Worm (Caenorhabditis elegans) whole organism, early embryonic: Measurements from ENCODE around the gene F23B12.1.

Source experiments
- B0310.2 ChIP-seq: sonication (generic microtip); optimal IDR thresholded peaks from 2 replicates; lab custom pipeline; 2016; ENCODE audit warnings: mild to moderate bottlenecking, missing genetic modification characterization, missing compliant biosample characterization
- F13C5.2 ChIP-seq: sonication (generic microtip); optimal IDR thresholded peaks from 2 replicates; lab custom pipeline; 2017; ENCODE audit warnings: mild to moderate bottlenecking, missing genetic modification characterization, inconsistent platforms, missing compliant biosample characterization
- ama-1 ChIP-seq: fragments of 150-350 bp; optimal IDR thresholded peaks from 2 replicates; lab custom pipeline; 2014
- ceh-36 ChIP-seq: sonication (generic microtip); optimal IDR thresholded peaks from 2 replicates; lab custom pipeline; 2016; ENCODE audit warnings: missing genetic modification characterization, inconsistent platforms, missing compliant biosample characterization
- ets-7 ChIP-seq: sonication (generic microtip); optimal IDR thresholded peaks from 2 replicates; lab custom pipeline; 2016; ENCODE audit warnings: missing genotype, missing genetic modification characterization, missing compliant biosample characterization
- hmbx-1 ChIP-seq: sonication (generic microtip); optimal IDR thresholded peaks from 2 replicates; lab custom pipeline; 2016; ENCODE audit warnings: mild to moderate bottlenecking, missing genetic modification characterization, missing compliant biosample characterization
- hmg-4 ChIP-seq: fragments of 200-800 bp; sonication (Bioruptor generic); optimal IDR thresholded peaks from 2 replicates; lab custom pipeline; 2018; ENCODE audit warnings: mild to moderate bottlenecking, missing genetic modification characterization, missing compliant biosample characterization
- hnd-1 ChIP-seq: sonication (generic microtip); optimal IDR thresholded peaks from 2 replicates; lab custom pipeline; 2016; ENCODE audit warnings: missing genetic modification characterization, missing compliant biosample characterization
- pes-1 ChIP-seq: fragments of 200-800 bp; sonication (Bioruptor generic); IDR thresholded peaks from 2 replicates; pipeline ENCODE4 v1.3.6; 2022; ENCODE audit warnings: missing genetic modification reagents, missing genetic modification characterization, missing compliant biosample characterization
- scrt-1 ChIP-seq: fragments of 200-800 bp; sonication (Bioruptor generic); IDR thresholded peaks from 2 replicates; pipeline ENCODE4 v1.3.6; 2022; ENCODE audit warnings: missing genetic modification characterization, missing compliant biosample characterization
- sea-1 ChIP-seq: fragments of 200-800 bp; sonication (Bioruptor generic); conservative IDR thresholded peaks from 2 replicates; pipeline ENCODE4 v1.3.6; 2022; ENCODE audit warnings: missing genetic modification characterization, missing compliant biosample characterization
- tbx-11 ChIP-seq: fragments of 200-800 bp; sonication (Bioruptor generic); IDR thresholded peaks from 2 replicates; pipeline ENCODE4 v1.3.6; 2022; ENCODE audit warnings: missing genetic modification characterization, missing compliant biosample characterization
- tbx-37 ChIP-seq: fragments of 200-800 bp; sonication (Bioruptor generic); conservative IDR thresholded peaks from 2 replicates; pipeline ENCODE4 v1.3.6; 2022; ENCODE audit warnings: missing genetic modification reagents, missing genetic modification characterization, missing compliant biosample characterization
- tra-4 ChIP-seq: sonication (generic microtip); optimal IDR thresholded peaks from 2 replicates; lab custom pipeline; 2017; ENCODE audit warnings: missing genetic modification characterization, missing compliant biosample characterization

DNA sequence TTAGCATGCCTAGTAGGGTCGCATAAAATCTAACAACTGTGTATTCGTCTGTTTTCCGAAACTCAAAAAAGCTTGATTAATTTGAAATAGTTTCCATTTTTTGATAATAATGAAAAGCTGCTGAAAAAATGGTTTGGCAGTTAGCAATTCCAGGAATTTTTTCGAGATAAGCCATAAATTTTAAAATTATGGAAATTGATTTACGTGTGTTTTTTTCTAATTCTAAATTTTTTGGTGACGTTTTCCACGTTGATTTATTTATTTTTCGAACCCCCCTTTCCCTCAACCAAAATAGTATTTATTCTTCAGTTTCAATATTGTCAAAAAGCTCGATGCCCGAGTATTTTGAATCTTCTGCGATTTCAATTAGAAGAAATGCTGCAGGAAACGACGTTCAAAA lies at the start of gene F23B12.1:
- TF ChIP-seq ceh-36 (tag; lab: Kevin White, UChicago): no peak
- no peak for TF ChIP-seq hmg-4 (GFP tag; lab: Kevin White, UChicago)
- no peak for TF ChIP-seq ama-1 (lab: Kevin White, UChicago)
- TF ChIP-seq scrt-1 (GFP tag; lab: Robert Waterston, UW): no peak
- TF ChIP-seq tbx-11 (GFP tag; lab: Robert Waterston, UW): no peak
- no peak for TF ChIP-seq F13C5.2 (tag; lab: Kevin White, UChicago)
- no peak for TF ChIP-seq B0310.2
- TF ChIP-seq tra-4 (tag; lab: Kevin White, UChicago): no peak
- no peak for TF ChIP-seq sea-1 (GFP tag; lab: Robert Waterston, UW)
- no peak for TF ChIP-seq hmbx-1 (tag; lab: Kevin White, UChicago)
- no peak for TF ChIP-seq hnd-1 (tag; lab: Kevin White, UChicago)
- no peak for TF ChIP-seq pes-1 (GFP tag; lab: Robert Waterston, UW)
- no peak for TF ChIP-seq tbx-37 (GFP tag; lab: Robert Waterston, UW)
- TF ChIP-seq ets-7: no peak
